Fruit fly (Drosophila melanogaster) whole organism, wandering third instar larva: ENCODE measurements around the gene Pdcd4.

Source experiments
- CG9705 ChIP-seq: fragments of 200-800 bp; sonication (Bioruptor generic); optimal IDR thresholded peaks from 2 replicates; lab custom pipeline; 2018; ENCODE audit warnings: missing biosample characterization, mild to moderate bottlenecking, missing genetic modification characterization
- Hr83 ChIP-seq: fragments of 200-300 bp; sonication (Bioruptor generic); optimal IDR thresholded peaks from 2 replicates; lab custom pipeline; 2016; ENCODE audit warnings: missing biosample characterization, mild to moderate bottlenecking, missing genetic modification characterization, moderate library complexity; ENCODE audit not compliant: poor library complexity, severe bottlenecking
- Jra ChIP-seq: sonication (Bioruptor generic); optimal IDR thresholded peaks from 2 replicates; lab custom pipeline; 2016; ENCODE audit warnings: missing biosample characterization, missing genetic modification characterization
- br ChIP-seq: fragments of 200-800 bp; sonication (Bioruptor generic); optimal IDR thresholded peaks from 2 replicates; lab custom pipeline; 2016; ENCODE audit warnings: missing biosample characterization, missing genetic modification characterization
- psq ChIP-seq: fragments of 200-800 bp; sonication (Bioruptor generic); optimal IDR thresholded peaks from 3 replicates; lab custom pipeline; 2017; ENCODE audit warnings: missing biosample characterization, mild to moderate bottlenecking, missing genetic modification characterization, moderate library complexity

dm6 chrX:13804398-13804797 is 49.2 kb upstream of the Pdcd4 start:
- no peak for TF ChIP-seq psq
- TF ChIP-seq Hr83 (GFP tag; lab: Kevin White, UChicago), result no peak
- TF ChIP-seq br (GFP tag; lab: Kevin White, UChicago), result no peak
- no peak for TF ChIP-seq Jra
- TF ChIP-seq CG9705 (GFP tag; lab: Kevin White, UChicago), result no peak
